Fruit fly (Drosophila melanogaster) ovary, adult (tissue): ENCODE results near the gene ND-B14.5B.
"Not testable (repeated sequence)": the region's sequence is repeated elsewhere in the genome, so short reads cannot be mapped to it uniquely, and the experiment has no call there.

Experiments
- CG17801 ChIP-seq: fragments of 200-800 bp; optimal IDR thresholded peaks from 2 replicates; lab custom pipeline; 2019; ENCODE audit warnings: missing biosample characterization, mild to moderate bottlenecking, missing genetic modification characterization, moderate library complexity; ENCODE audit not compliant: partially characterized antibody

ND-B14.5B gene

dm6 chr2L:3145470-3145869 is at the start of gene ND-B14.5B:
TSS of gene ND-B14.5B (minus strand) at chr2L:3145848.
- no peak for TF ChIP-seq CG17801 (GFP tag; lab: Kevin White, UChicago)

- TF ChIP-seq CG17801 (GFP tag; lab: Kevin White, UChicago) = no peak
Observed at dm6 chr2L:3188875-3189274, 43.2 kb upstream of the ND-B14.5B start.

- no peak for TF ChIP-seq CG17801 (GFP tag; lab: Kevin White, UChicago)
Observed at dm6 chr2L:3183205-3183604, 37.6 kb upstream of the ND-B14.5B start.

- no peak for TF ChIP-seq CG17801 (GFP tag; lab: Kevin White, UChicago)
Observed at dm6 chr2L:3179654-3180053, 34.0 kb upstream of the ND-B14.5B start.

dm6 chr2L:3173740-3174139 is 28.1 kb upstream of the ND-B14.5B start, which contains the start of the genes CG31698 and CG15404:
TSS of gene CG31698 (minus strand) at chr2L:3173840.
TSS of gene CG15404 (plus strand) at chr2L:3173972.
- no peak for TF ChIP-seq CG17801 (GFP tag; lab: Kevin White, UChicago)

- peak; percentile 44 for TF ChIP-seq CG17801 (GFP tag; lab: Kevin White, UChicago)
Observed at dm6 chr2L:3172745-3173271, 27.2 kb upstream of the ND-B14.5B start.

- no peak for TF ChIP-seq CG17801 (GFP tag; lab: Kevin White, UChicago)
Observed at dm6 chr2L:3170949-3171579, 25.4 kb upstream of the ND-B14.5B start, which contains the start of gene CG44002. TSS of gene CG44002 (minus strand) at chr2L:3171092.

- no peak for TF ChIP-seq CG17801 (GFP tag; lab: Kevin White, UChicago)
Observed at dm6 chr2L:3166710-3167109, 21.1 kb upstream of the ND-B14.5B start.

- TF ChIP-seq CG17801 (GFP tag; lab: Kevin White, UChicago) = no peak
Observed at dm6 chr2L:3165022-3165647, 19.5 kb upstream of the ND-B14.5B start.

dm6 chr2L:3164257-3165021 is 18.8 kb upstream of the ND-B14.5B start:
- no peak for TF ChIP-seq CG17801 (GFP tag; lab: Kevin White, UChicago)

- not testable (repeated sequence) for TF ChIP-seq CG17801 (GFP tag; lab: Kevin White, UChicago)
Observed at dm6 chr2L:3163490-3163889, 17.8 kb upstream of the ND-B14.5B start, which contains the start of gene Hydr2. TSS of gene Hydr2 (plus strand) at chr2L:3163645.

- TF ChIP-seq CG17801 (GFP tag; lab: Kevin White, UChicago) = no peak
Observed at dm6 chr2L:3159144-3160000, 13.7 kb upstream of the ND-B14.5B start, which contains the start of the genes Mad and gkt. TSS of gene Mad (minus strand) at chr2L:3159643. TSS of gene gkt (plus strand) at chr2L:3159950.

dm6 chr2L:3158260-3159072 is 12.8 kb upstream of the ND-B14.5B start:
- TF ChIP-seq CG17801 (GFP tag; lab: Kevin White, UChicago) = no peak
